Worm (Caenorhabditis elegans): ENCODE data around the gene T19D12.5.
A peak's percentile ranks its signal among the peaks of the same experiment; 100 is the strongest.

Gene T19D12.5

ce11 chrII:6588605-6589292 is 47.3 kb downstream of the T19D12.5 start, which contains the start of gene icd-1 (continued):
- TF ChIP-seq tbp1 (GFP tag; optimal IDR thresholded peaks at IDR 0.05) (peak; percentile 76), ceh-58 (GFP tag; IDR thresholded peaks at IDR 0.05) (no peak), ets-4 (GFP tag; optimal IDR thresholded peaks at IDR 0.05) (no peak), C06A6.2 (GFP tag; conservative IDR thresholded peaks at IDR 0.05) (peak; percentile 84), madf-6 (GFP tag; IDR thresholded peaks at IDR 0.05) (peak; percentile 92), mcd-1 (GFP tag; IDR thresholded peaks at IDR 0.05) (peak; percentile 93), lag-1 (GFP tag; IDR thresholded peaks at IDR 0.05) (no peak), mes-4 (tag; optimal IDR thresholded peaks at IDR 0.05) (no peak), unc-62 (GFP tag; optimal IDR thresholded peaks at IDR 0.05) (peak; percentile 95), B0261.1 (tag; optimal IDR thresholded peaks at IDR 0.05) (peak; percentile 20), K11D2.4 (GFP tag; IDR thresholded peaks at IDR 0.05) (peak; percentile 79), atf-7 (tag; optimal IDR thresholded peaks at IDR 0.05) (peak; percentile 82), let-526 (GFP tag; IDR thresholded peaks at IDR 0.05) (no peak), B0336.3 (GFP tag; IDR thresholded peaks at IDR 0.05) (peak; percentile 89), D2030.7 (GFP tag; IDR thresholded peaks at IDR 0.05) (peak; percentile 89), snpc-3.4 (tag; optimal IDR thresholded peaks at IDR 0.05) (peak; percentile 96), nfya-1 (tag; optimal IDR thresholded peaks at IDR 0.05; ENCODE audit: borderline replicate concordance, insufficient read depth) (no peak), K12H6.12 (tag; optimal IDR thresholded peaks at IDR 0.05) (peak; percentile 91), snpc-4 (GFP tag; optimal IDR thresholded peaks at IDR 0.05) (peak; percentile 79), snpc-4 (tag; optimal IDR thresholded peaks at IDR 0.05) (peak; percentile 83 to 90 (median 87)), snpc-1.3 (tag; optimal IDR thresholded peaks at IDR 0.05; ENCODE audit: insufficient read depth) (peak; percentile 89), T07F8.4 (tag; optimal IDR thresholded peaks at IDR 0.05) (no peak), akir-1 (GFP tag; optimal IDR thresholded peaks at IDR 0.05) (no peak), F57C9.4 (tag; optimal IDR thresholded peaks at IDR 0.05) (no peak), unc-130 (GFP tag; optimal IDR thresholded peaks at IDR 0.05) (peak; percentile 88), egrh-3 (GFP tag; IDR thresholded peaks at IDR 0.05) (0 out of 2 replicates have a peak, but pooled peaks have one; percentile 45), lir-1 (GFP tag; conservative IDR thresholded peaks at IDR 0.05) (peak; percentile 85), attf-5 (GFP tag; optimal IDR thresholded peaks at IDR 0.05) (peak; percentile 97), ccch-3 (GFP tag; optimal IDR thresholded peaks at IDR 0.05) (no peak), nhr-80 (tag; optimal IDR thresholded peaks at IDR 0.05) (peak; percentile 69), dpff-1 (tag; optimal IDR thresholded peaks at IDR 0.05) (no peak), tlf-1 (GFP tag; optimal IDR thresholded peaks at IDR 0.05) (peak; percentile 94), attf-3 (GFP tag; conservative IDR thresholded peaks at IDR 0.05) (peak; percentile 72; the same call in 1 of the 2 replicates), T26A5.8 (tag; optimal IDR thresholded peaks at IDR 0.05) (no peak), nhr-90 (tag; optimal IDR thresholded peaks at IDR 0.05) (peak; percentile 20), bed-1 (GFP tag; IDR thresholded peaks at IDR 0.05) (no peak), F52B5.7 (tag; optimal IDR thresholded peaks at IDR 0.05) (no peak)

- TF ChIP-seq nhr-27 (tag; optimal IDR thresholded peaks at IDR 0.05) = peak; percentile 49
- TF ChIP-seq nhr-80 (tag; optimal IDR thresholded peaks at IDR 0.05) = no peak
- TF ChIP-seq dpl-1 (GFP tag; optimal IDR thresholded peaks at IDR 0.05) = no peak
- TF ChIP-seq egl-18 (GFP tag; IDR thresholded peaks at IDR 0.05) = no peak
- no peak for TF ChIP-seq let-526 (GFP tag; IDR thresholded peaks at IDR 0.05)
- no peak for TF ChIP-seq sdz-38 (tag; optimal IDR thresholded peaks at IDR 0.05)
- TF ChIP-seq cebp-1 (GFP tag; IDR thresholded peaks at IDR 0.05) = no peak
- TF ChIP-seq cebp-1 (tag; optimal IDR thresholded peaks at IDR 0.05) = peak; percentile 54
- TF ChIP-seq B0336.3 (GFP tag; IDR thresholded peaks at IDR 0.05) = peak; percentile 94
- peak; percentile 56 for TF ChIP-seq F49E8.2 (tag; optimal IDR thresholded peaks at IDR 0.05; ENCODE audit: insufficient read depth)
- peak; percentile 19 for TF ChIP-seq him-1 (tag; optimal IDR thresholded peaks at IDR 0.05)
- TF ChIP-seq rcor-1 (GFP tag; IDR thresholded peaks at IDR 0.05) = peak; percentile 68
- peak; percentile 17 for TF ChIP-seq lsl-1 (GFP tag; optimal IDR thresholded peaks at IDR 0.05)
- no peak for TF ChIP-seq sptf-2 (GFP tag; optimal IDR thresholded peaks at IDR 0.05)
- TF ChIP-seq efl-1 (GFP tag; optimal IDR thresholded peaks at IDR 0.05) = no peak
Observed at ce11 chrII:6587264-6587870, 48.7 kb downstream of the T19D12.5 start, which contains the start of gene C56C10.7. Gene C56C10.7, minus strand, starts transcription at chrII:6587575.

Data from whole organism, young adult.